Worm (Caenorhabditis elegans) whole organism, young adult: ENCODE results near the gene C17H12.5.
A peak's percentile ranks its signal among the peaks of the same experiment; 100 is the strongest.

Source experiments
- B0261.1 ChIP-seq: sonication (generic microtip); optimal IDR thresholded peaks from 2 replicates; lab custom pipeline; 2016; ENCODE audit warnings: mild to moderate bottlenecking, missing genetic modification characterization, moderate library complexity, missing compliant biosample characterization
- B0336.3 ChIP-seq: fragments of 200-800 bp; sonication (Bioruptor generic); IDR thresholded peaks from 2 replicates; pipeline ENCODE4 v1.3.6; 2022; ENCODE audit warnings: missing genetic modification characterization, missing compliant biosample characterization
- C17E4.6 ChIP-seq: fragments of 200-800 bp; sonication (Bioruptor generic); IDR thresholded peaks from 2 replicates; pipeline ENCODE4 v1.3.6; 2022; ENCODE audit warnings: missing genetic modification reagents, missing genetic modification characterization, missing compliant biosample characterization
- F10E7.11 ChIP-seq: sonication (generic microtip); optimal IDR thresholded peaks from 2 replicates; lab custom pipeline; 2017; ENCODE audit warnings: mild to moderate bottlenecking, missing genetic modification characterization, moderate library complexity, missing compliant biosample characterization
- F22D6.2 ChIP-seq: sonication (generic microtip); optimal IDR thresholded peaks from 2 replicates; lab custom pipeline; 2016; ENCODE audit warnings: mild to moderate bottlenecking, missing genetic modification characterization, missing compliant biosample characterization
- F33H1.4 ChIP-seq: fragments of 200-800 bp; sonication (Bioruptor generic); IDR thresholded peaks from 2 replicates; pipeline ENCODE4 v1.3.6; 2022; ENCODE audit warnings: missing genetic modification reagents, missing genetic modification characterization, missing compliant biosample characterization
- F37B4.10 ChIP-seq: fragments of 200-800 bp; sonication (Bioruptor generic); IDR thresholded peaks from 2 replicates; pipeline ENCODE4 v1.3.6; 2022; ENCODE audit warnings: missing genetic modification characterization, missing compliant biosample characterization
- F57C9.4 ChIP-seq: sonication (generic microtip); optimal IDR thresholded peaks from 2 replicates; lab custom pipeline; 2017; ENCODE audit warnings: mild to moderate bottlenecking, missing genetic modification characterization, missing compliant biosample characterization
- K11D2.4 ChIP-seq: fragments of 200-800 bp; sonication (Bioruptor generic); IDR thresholded peaks from 2 replicates; pipeline ENCODE4 v1.3.6; 2022; ENCODE audit warnings: missing genetic modification reagents, missing genetic modification characterization, missing compliant biosample characterization
- K12H6.12 ChIP-seq: fragments of 200-800 bp; sonication (Bioruptor generic); optimal IDR thresholded peaks from 2 replicates; lab custom pipeline; 2018; ENCODE audit warnings: mild to moderate bottlenecking, missing genetic modification characterization, missing compliant biosample characterization
- T07F8.4 ChIP-seq: sonication (generic microtip); optimal IDR thresholded peaks from 2 replicates; lab custom pipeline; 2016; ENCODE audit warnings: mild to moderate bottlenecking, missing genetic modification characterization, moderate library complexity, missing compliant biosample characterization
- T26A5.8 ChIP-seq: sonication (generic microtip); optimal IDR thresholded peaks from 2 replicates; lab custom pipeline; 2016; ENCODE audit warnings: missing genetic modification characterization, missing compliant biosample characterization
- Y53F4B.3 ChIP-seq: fragments of 200-800 bp; sonication (Bioruptor generic); IDR thresholded peaks from 2 replicates; pipeline ENCODE4 v1.3.6; 2022; ENCODE audit warnings: missing genetic modification reagents, missing genetic modification characterization, missing compliant biosample characterization
- Y53G8AR.9 ChIP-seq: fragments of 200-800 bp; sonication (Bioruptor generic); conservative IDR thresholded peaks from 2 replicates; pipeline ENCODE4 v1.3.6; 2022; ENCODE audit warnings: missing genetic modification reagents, missing genetic modification characterization, missing compliant biosample characterization
- Y95B8A.8 ChIP-seq: fragments of 200-800 bp; sonication (Bioruptor generic); IDR thresholded peaks from 2 replicates; pipeline ENCODE4 v1.3.6; 2022; ENCODE audit warnings: missing genetic modification reagents, missing genetic modification characterization, missing compliant biosample characterization
- aptf-2 ChIP-seq: fragments of 200-800 bp; sonication (Bioruptor generic); conservative IDR thresholded peaks from 2 replicates; pipeline ENCODE4 v1.3.6; 2022; ENCODE audit warnings: missing genetic modification reagents, missing genetic modification characterization, missing compliant biosample characterization
- aptf-3 ChIP-seq: fragments of 200-800 bp; sonication (Bioruptor generic); IDR thresholded peaks from 2 replicates; pipeline ENCODE4 v1.3.6; 2022; ENCODE audit warnings: missing genetic modification characterization, missing compliant biosample characterization
- attf-5 ChIP-seq: fragments of 200-800 bp; sonication (Bioruptor generic); optimal IDR thresholded peaks from 2 replicates; lab custom pipeline; 2018; ENCODE audit warnings: mild to moderate bottlenecking, missing genetic modification characterization, missing compliant biosample characterization
- ceh-100 ChIP-seq: fragments of 200-800 bp; sonication (Bioruptor generic); IDR thresholded peaks from 2 replicates; pipeline ENCODE4 v1.3.6; 2022; ENCODE audit warnings: missing genetic modification reagents, missing genetic modification characterization, missing compliant biosample characterization
- ceh-27 ChIP-seq: fragments of 200-800 bp; sonication (Bioruptor generic); optimal IDR thresholded peaks from 2 replicates; lab custom pipeline; 2018; ENCODE audit warnings: mild to moderate bottlenecking, missing genetic modification characterization, moderate library complexity, missing compliant biosample characterization
- ceh-40 ChIP-seq: fragments of 200-800 bp; sonication (Bioruptor generic); IDR thresholded peaks from 2 replicates; pipeline ENCODE4 v1.3.6; 2022; ENCODE audit warnings: missing genetic modification characterization, missing compliant biosample characterization
- ceh-79 ChIP-seq: sonication (generic microtip); optimal IDR thresholded peaks from 2 replicates; lab custom pipeline; 2017; ENCODE audit warnings: mild to moderate bottlenecking, missing genetic modification characterization, missing compliant biosample characterization
- chd-7 ChIP-seq: sonication (generic microtip); optimal IDR thresholded peaks from 2 replicates; lab custom pipeline; 2016; ENCODE audit warnings: mild to moderate bottlenecking, missing genetic modification characterization, moderate library complexity, missing compliant biosample characterization
- dpl-1 ChIP-seq: fragments of 150-350 bp; optimal IDR thresholded peaks from 2 replicates; lab custom pipeline; 2014; ENCODE audit warnings: missing biosample characterization, missing genetic modification reagents, missing genetic modification characterization
- efl-1 ChIP-seq: fragments of 150-350 bp; optimal IDR thresholded peaks from 2 replicates; lab custom pipeline; 2014; ENCODE audit warnings: missing biosample characterization, missing genetic modification reagents, missing genetic modification characterization
- egl-18 ChIP-seq: fragments of 200-800 bp; sonication (Bioruptor generic); IDR thresholded peaks from 2 replicates; pipeline ENCODE4 v1.3.6; 2022; ENCODE audit warnings: missing genetic modification reagents, missing genetic modification characterization, missing compliant biosample characterization
- egl-44 ChIP-seq: fragments of 200-800 bp; sonication (Bioruptor generic); IDR thresholded peaks from 2 replicates; pipeline ENCODE4 v1.3.6; 2022; ENCODE audit warnings: missing genetic modification reagents, missing genetic modification characterization, missing compliant biosample characterization
- ets-4 ChIP-seq: fragments of 200-800 bp; sonication (Bioruptor generic); optimal IDR thresholded peaks from 2 replicates; lab custom pipeline; 2018; ENCODE audit warnings: mild to moderate bottlenecking, missing genetic modification characterization, missing compliant biosample characterization
- hmg-20 ChIP-seq: fragments of 200-800 bp; sonication (Bioruptor generic); IDR thresholded peaks from 2 replicates; pipeline ENCODE4 v1.3.6; 2022; ENCODE audit warnings: missing genetic modification reagents, missing genetic modification characterization, missing compliant biosample characterization
- lin-35 ChIP-seq, 3 experiments: fragments of 150-350 bp in 2 of 3; sonication (generic microtip) in 1 of 3; optimal IDR thresholded peaks; 2 replicates each; lab custom pipeline; 2014 to 2018; ENCODE audit warnings: missing biosample characterization in 3 of 3, missing genetic modification characterization in 3 of 3, missing genetic modification reagents in 3 of 3
- lir-1 ChIP-seq: fragments of 200-800 bp; sonication (Bioruptor generic); conservative IDR thresholded peaks from 2 replicates; pipeline ENCODE4 v1.3.6; 2022; ENCODE audit warnings: missing genetic modification reagents, missing genetic modification characterization, missing compliant biosample characterization
- lsl-1 ChIP-seq: fragments of 200-800 bp; sonication (Bioruptor generic); optimal IDR thresholded peaks from 2 replicates; lab custom pipeline; 2018; ENCODE audit warnings: mild to moderate bottlenecking, missing genetic modification characterization, moderate library complexity, missing compliant biosample characterization
- madf-8 ChIP-seq: fragments of 200-800 bp; sonication (Bioruptor generic); conservative IDR thresholded peaks from 2 replicates; pipeline ENCODE4 v1.3.6; 2022; ENCODE audit warnings: missing genetic modification reagents, missing genetic modification characterization, missing compliant biosample characterization
- mes-4 ChIP-seq: sonication (generic microtip); optimal IDR thresholded peaks from 2 replicates; lab custom pipeline; 2016; ENCODE audit warnings: missing genotype, missing genetic modification characterization, missing compliant biosample characterization
- mxl-1 ChIP-seq: sonication (generic microtip); optimal IDR thresholded peaks from 2 replicates; lab custom pipeline; 2016; ENCODE audit warnings: missing genetic modification characterization, missing compliant biosample characterization
- nfya-1 ChIP-seq: sonication (generic microtip); optimal IDR thresholded peaks from 2 replicates; lab custom pipeline; 2017; ENCODE audit warnings: antibody characterized with exemption, missing compliant biosample characterization, missing genetic modification characterization, borderline replicate concordance; ENCODE audit not compliant: insufficient read depth
- nhr-120 ChIP-seq: fragments of 200-800 bp; sonication (Bioruptor generic); IDR thresholded peaks from 2 replicates; pipeline ENCODE4 v1.3.6; 2022; ENCODE audit warnings: missing genetic modification characterization, missing compliant biosample characterization
- nhr-27 ChIP-seq: fragments of 200-800 bp; sonication (Bioruptor generic); optimal IDR thresholded peaks from 2 replicates; lab custom pipeline; 2018; ENCODE audit warnings: mild to moderate bottlenecking, missing genetic modification characterization, moderate library complexity, missing compliant biosample characterization
- nhr-80 ChIP-seq: sonication (generic microtip); optimal IDR thresholded peaks from 2 replicates; lab custom pipeline; 2016; ENCODE audit warnings: missing genetic modification characterization, missing compliant biosample characterization
- pbrm-1 ChIP-seq: fragments of 200-800 bp; sonication (Bioruptor generic); IDR thresholded peaks from 2 replicates; pipeline ENCODE4 v1.3.6; 2022; ENCODE audit warnings: missing genetic modification reagents, missing genetic modification characterization, missing compliant biosample characterization
- rcor-1 ChIP-seq: fragments of 200-800 bp; sonication (Bioruptor generic); IDR thresholded peaks from 2 replicates; pipeline ENCODE4 v1.3.6; 2022; ENCODE audit warnings: missing genetic modification reagents, missing genetic modification characterization, missing compliant biosample characterization
- rec-8 ChIP-seq, 2 experiments: sonication (generic microtip); optimal IDR thresholded peaks; 2 replicates each; lab custom pipeline; 2016; ENCODE audit warnings: mild to moderate bottlenecking in 2 of 2, missing genetic modification characterization in 2 of 2, missing genetic modification reagents in 2 of 2, missing genotype in 2 of 2, missing biosample characterization in 1 of 2, missing compliant biosample characterization in 1 of 2, moderate library complexity in 1 of 2
- repo-1 ChIP-seq: sonication (generic microtip); optimal IDR thresholded peaks from 2 replicates; lab custom pipeline; 2017; ENCODE audit warnings: mild to moderate bottlenecking, missing genetic modification characterization, missing compliant biosample characterization
- snpc-4 ChIP-seq, 5 experiments: fragments of 150-350 bp in 1 of 5; sonication (generic microtip) in 4 of 5; optimal IDR thresholded peaks; 2 replicates each; lab custom pipeline; 2014 to 2018; ENCODE audit warnings: missing genetic modification characterization in 5 of 5, missing biosample characterization in 3 of 5, antibody characterized with exemption in 2 of 5, mild to moderate bottlenecking in 2 of 5, missing compliant biosample characterization in 2 of 5, missing genotype in 2 of 5, moderate library complexity in 2 of 5, missing genetic modification reagents in 1 of 5
- sptf-2 ChIP-seq: fragments of 200-800 bp; sonication (Bioruptor generic); optimal IDR thresholded peaks from 2 replicates; lab custom pipeline; 2018; ENCODE audit warnings: mild to moderate bottlenecking, missing genetic modification characterization, missing compliant biosample characterization
- tbp1 ChIP-seq: fragments of 200-800 bp; sonication (Bioruptor generic); optimal IDR thresholded peaks from 2 replicates; lab custom pipeline; 2018; ENCODE audit warnings: mild to moderate bottlenecking, missing genetic modification characterization, missing compliant biosample characterization
- unc-130 ChIP-seq: sonication (generic microtip); optimal IDR thresholded peaks from 2 replicates; lab custom pipeline; 2016; ENCODE audit warnings: missing genetic modification reagents, missing genetic modification characterization, missing compliant biosample characterization
- ztf-3 ChIP-seq: fragments of 200-800 bp; sonication (Bioruptor generic); optimal IDR thresholded peaks from 2 replicates; lab custom pipeline; 2018; ENCODE audit warnings: mild to moderate bottlenecking, missing genetic modification characterization, missing compliant biosample characterization
- ztf-6 ChIP-seq: fragments of 200-800 bp; sonication (Bioruptor generic); IDR thresholded peaks from 2 replicates; pipeline ENCODE4 v1.3.6; 2022; ENCODE audit warnings: missing genetic modification reagents, missing genetic modification characterization, missing compliant biosample characterization

The C17H12.5 gene

DNA sequence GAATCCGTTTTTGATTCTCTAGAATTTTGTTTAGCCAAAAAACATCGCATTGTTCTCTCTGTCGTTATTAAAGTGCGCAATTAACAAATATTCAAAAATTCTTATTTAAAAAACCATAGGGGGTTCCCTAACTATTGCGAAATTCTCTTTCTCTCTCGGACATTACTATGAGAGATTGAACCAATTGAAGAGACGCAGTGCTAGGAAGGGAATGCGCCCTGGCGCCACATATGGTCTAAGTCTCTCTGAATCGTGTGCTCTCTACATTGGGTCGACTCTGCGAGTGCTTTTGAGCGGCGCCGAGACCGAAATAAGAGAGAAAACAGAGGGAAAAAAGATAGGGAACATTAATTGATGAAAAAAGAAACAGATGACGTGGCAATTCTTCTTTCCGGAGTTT is 31.6 kb downstream of the C17H12.5 start (continued):
- TF ChIP-seq Y53G8AR.9 (GFP tag; lab: Robert Waterston, UW) (0 out of 2 replicates have a peak, but pooled peaks have one; percentile 40), K11D2.4 (GFP tag; lab: Robert Waterston, UW) (peak; percentile 21; the same call in 1 of the 2 replicates), tbp1 (GFP tag; lab: Kevin White, UChicago) (peak; percentile 39), nhr-27 (tag; lab: Kevin White, UChicago) (no peak), attf-5 (GFP tag; lab: Kevin White, UChicago) (peak; percentile 88), nhr-120 (GFP tag; lab: Robert Waterston, UW) (no peak), ztf-3 (GFP tag; lab: Kevin White, UChicago) (no peak), F57C9.4 (no peak), mxl-1 (no peak), nhr-80 (peak; percentile 46), ceh-100 (GFP tag; lab: Robert Waterston, UW) (no peak), repo-1 (tag; lab: Kevin White, UChicago) (peak; percentile 42), chd-7 (tag; lab: Kevin White, UChicago) (peak; percentile 38), B0336.3 (GFP tag; lab: Robert Waterston, UW) (peak; percentile 17; the same call in 1 of the 2 replicates), lsl-1 (no peak), mes-4 (tag; lab: Kevin White, UChicago) (no peak), ets-4 (GFP tag; lab: Kevin White, UChicago) (no peak), unc-130 (GFP tag; lab: Kevin White, UChicago) (no peak), C17E4.6 (GFP tag; lab: Robert Waterston, UW) (no peak), F37B4.10 (GFP tag; lab: Robert Waterston, UW) (no peak), egl-44 (GFP tag; lab: Robert Waterston, UW) (no peak), K12H6.12 (tag; lab: Kevin White, UChicago) (peak; percentile 57), madf-8 (GFP tag; lab: Robert Waterston, UW) (no peak), aptf-3 (GFP tag; lab: Robert Waterston, UW) (no peak), ceh-40 (GFP tag; lab: Robert Waterston, UW) (no peak), aptf-2 (GFP tag; lab: Robert Waterston, UW) (no peak), efl-1 (GFP tag; lab: Kevin White, UChicago) (no peak), egl-18 (GFP tag; lab: Robert Waterston, UW) (no peak), Y95B8A.8 (GFP tag; lab: Robert Waterston, UW) (no peak), F22D6.2 (no peak), T26A5.8 (tag; lab: Kevin White, UChicago) (no peak), ceh-79 (tag; lab: Kevin White, UChicago) (no peak), rec-8 (tag; optimal IDR thresholded peaks at IDR 0.05; lab: Kevin White, UChicago) (no peak), dpl-1 (GFP tag; lab: Kevin White, UChicago) (no peak), sptf-2 (GFP tag; lab: Kevin White, UChicago) (no peak), T07F8.4 (tag; lab: Kevin White, UChicago) (no peak), hmg-20 (no peak), lin-35 (GFP tag; optimal IDR thresholded peaks at IDR 0.05; lab: Kevin White, UChicago) (peak in 1 of 3 experiments; percentile 80), Y53F4B.3 (no peak), F10E7.11 (tag; lab: Kevin White, UChicago) (no peak), rcor-1 (GFP tag; lab: Robert Waterston, UW) (no peak), F33H1.4 (GFP tag; lab: Robert Waterston, UW) (no peak), ceh-27 (GFP tag; lab: Kevin White, UChicago) (peak; percentile 15), nfya-1 (tag; lab: Kevin White, UChicago) (no peak), pbrm-1 (GFP tag; lab: Robert Waterston, UW) (peak; percentile 65), snpc-4 (GFP tag; optimal IDR thresholded peaks at IDR 0.05; lab: Kevin White, UChicago) (no peak), snpc-4 (tag; optimal IDR thresholded peaks at IDR 0.05; lab: Kevin White, UChicago) (peak in 3 of 4 experiments; percentile 27 to 35 (median 30)), ztf-6 (GFP tag; lab: Robert Waterston, UW) (no peak), lir-1 (GFP tag; lab: Robert Waterston, UW) (no peak), B0261.1 (tag; lab: Kevin White, UChicago) (no peak)
